Worm (Caenorhabditis elegans) whole organism, midembryonic: ENCODE results near the gene srg-40.

Experiments used
- T22C8.4 ChIP-seq: fragments of 200-800 bp; sonication (Bioruptor generic); IDR thresholded peaks from 2 replicates; pipeline ENCODE4 v1.3.6; 2022; ENCODE audit warnings: missing genetic modification characterization, missing compliant biosample characterization
- flt-1 ChIP-seq: fragments of 200-800 bp; sonication (Bioruptor generic); IDR thresholded peaks from 2 replicates; pipeline ENCODE4 v1.3.6; 2022; ENCODE audit warnings: missing genetic modification characterization, missing compliant biosample characterization
- med-1 ChIP-seq: sonication (generic microtip); optimal IDR thresholded peaks from 2 replicates; lab custom pipeline; 2017; ENCODE audit warnings: missing genetic modification characterization, mild to moderate bottlenecking, missing compliant biosample characterization, antibody characterized with exemption, missing genetic modification reagents; ENCODE audit not compliant: insufficient read depth
- ref-1 ChIP-seq: fragments of 200-800 bp; sonication (Bioruptor generic); conservative IDR thresholded peaks from 2 replicates; pipeline ENCODE4 v1.3.6; 2022; ENCODE audit warnings: missing genetic modification reagents, missing genetic modification characterization, missing compliant biosample characterization
- ztf-23 ChIP-seq: fragments of 200-800 bp; sonication (Bioruptor generic); IDR thresholded peaks from 2 replicates; pipeline ENCODE4 v1.3.6; 2022; ENCODE audit warnings: missing genetic modification reagents, missing genetic modification characterization, missing compliant biosample characterization
- ztf-29 ChIP-seq: fragments of 200-800 bp; sonication (Bioruptor generic); IDR thresholded peaks from 2 replicates; pipeline ENCODE4 v1.3.6; 2022; ENCODE audit warnings: missing genetic modification reagents, missing genetic modification characterization, missing compliant biosample characterization

DNA sequence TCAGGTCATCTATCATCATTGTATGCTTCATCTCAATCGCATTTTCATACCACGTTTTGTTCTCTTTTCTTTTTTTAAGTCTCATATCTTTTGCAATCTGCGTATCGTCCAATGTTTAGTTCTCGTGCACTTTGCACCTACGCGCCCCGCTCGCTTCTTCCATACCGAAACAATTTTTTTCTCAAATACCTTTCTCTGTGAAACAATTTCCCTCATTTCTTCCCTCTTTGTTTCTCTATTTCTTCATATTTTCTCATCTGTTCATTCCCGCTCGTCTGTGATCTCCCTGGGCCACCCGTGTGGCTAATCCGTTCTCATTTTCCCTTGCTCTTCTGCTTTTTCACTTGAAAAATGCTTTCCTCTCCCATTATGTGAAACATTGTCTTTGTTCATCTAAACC lies 24.0 kb downstream of the srg-40 start:
- TF ChIP-seq T22C8.4 (GFP tag; lab: Robert Waterston, UW), result no peak
- TF ChIP-seq ztf-23 (GFP tag; lab: Robert Waterston, UW), result no peak
- no peak for TF ChIP-seq med-1
- TF ChIP-seq flt-1 (GFP tag; lab: Robert Waterston, UW), result no peak
- no peak for TF ChIP-seq ztf-29 (GFP tag; lab: Robert Waterston, UW)
- no peak for TF ChIP-seq ref-1 (GFP tag; lab: Robert Waterston, UW)
